Worm (Caenorhabditis elegans) whole organism, L1 larva: Measurements from ENCODE around the gene nos-1.
A peak's percentile ranks its signal among the peaks of the same experiment; 100 is the strongest.
"Not testable (repeated sequence)": the region's sequence is repeated elsewhere in the genome, so short reads cannot be mapped to it uniquely, and the experiment has no call there.

Experiments used
- C34B4.2 ChIP-seq: sonication (generic microtip); optimal IDR thresholded peaks from 2 replicates; lab custom pipeline; 2017; ENCODE audit warnings: mild to moderate bottlenecking, missing genetic modification characterization, missing compliant biosample characterization
- Y116A8C.19 ChIP-seq: sonication (generic microtip); optimal IDR thresholded peaks from 2 replicates; lab custom pipeline; 2016; ENCODE audit warnings: missing compliant biosample characterization, missing genetic modification characterization, borderline replicate concordance
- blmp-1 ChIP-seq: fragments of 150-350 bp; optimal IDR thresholded peaks from 2 replicates; lab custom pipeline; 2014; ENCODE audit warnings: missing biosample characterization, missing genetic modification characterization
- ceh-8 ChIP-seq: fragments of 200-800 bp; sonication (Bioruptor generic); optimal IDR thresholded peaks from 2 replicates; lab custom pipeline; 2018; ENCODE audit warnings: mild to moderate bottlenecking, missing genetic modification characterization, moderate library complexity, missing compliant biosample characterization
- ceh-82 ChIP-seq, 3 experiments: fragments of 150-350 bp in 1 of 3; sonication (generic microtip) in 2 of 3; optimal IDR thresholded peaks; 2 replicates each; lab custom pipeline; 2014 to 2017; ENCODE audit warnings: missing biosample characterization in 3 of 3, missing genetic modification characterization in 3 of 3
- ceh-88 ChIP-seq: fragments of 200-800 bp; sonication (Bioruptor generic); IDR thresholded peaks from 2 replicates; pipeline ENCODE4 v1.3.6; 2022; ENCODE audit warnings: missing genetic modification characterization, missing compliant biosample characterization
- dpl-1 ChIP-seq, 3 experiments: fragments of 150-350 bp in 2 of 3; sonication (generic microtip) in 1 of 3; optimal IDR thresholded peaks; 2 replicates each; lab custom pipeline; 2014 to 2017; ENCODE audit warnings: missing biosample characterization in 3 of 3, missing genetic modification characterization in 3 of 3, missing genetic modification reagents in 3 of 3
- dsc-1 ChIP-seq: sonication (generic microtip); optimal IDR thresholded peaks from 2 replicates; lab custom pipeline; 2016; ENCODE audit warnings: mild to moderate bottlenecking, missing genetic modification characterization, missing compliant biosample characterization
- efl-1 ChIP-seq, 4 experiments: fragments of 150-350 bp; optimal IDR thresholded peaks in 3 of 4; peaks in 1 of 4; 1 replicate in 1 of 4; 2 replicates in 3 of 4; lab custom pipeline; 2014; ENCODE audit warnings: missing biosample characterization in 2 of 4, missing genetic modification characterization in 2 of 4, missing genetic modification reagents in 2 of 4
- egl-27 ChIP-seq, 2 experiments: fragments of 150-350 bp in 1 of 2; sonication (generic microtip); optimal IDR thresholded peaks; 3 replicates each; lab custom pipeline; 2017 to 2018; ENCODE audit warnings: missing biosample characterization in 2 of 2, missing genetic modification characterization in 2 of 2, missing genetic modification reagents in 2 of 2
- elt-2 ChIP-seq: sonication (generic microtip); optimal IDR thresholded peaks from 2 replicates; lab custom pipeline; 2016; ENCODE audit warnings: missing genetic modification characterization, mild to moderate bottlenecking, inconsistent platforms, missing compliant biosample characterization, missing genetic modification reagents
- elt-3 ChIP-seq, 6 experiments: fragments of 150-350 bp in 1 of 6; sonication (generic microtip); optimal IDR thresholded peaks; 2 replicates each; lab custom pipeline; 2017 to 2018; ENCODE audit warnings: missing biosample characterization in 6 of 6, missing genetic modification characterization in 6 of 6, inconsistent platforms in 1 of 6
- fkh-8 ChIP-seq: sonication (generic microtip); optimal IDR thresholded peaks from 2 replicates; lab custom pipeline; 2016; ENCODE audit warnings: mild to moderate bottlenecking, missing genetic modification characterization, missing compliant biosample characterization
- fos-1 ChIP-seq: fragments of 150-350 bp; optimal IDR thresholded peaks from 2 replicates; lab custom pipeline; 2014; ENCODE audit warnings: missing biosample characterization, missing genetic modification characterization
- lin-14 ChIP-seq: fragments of 200-800 bp; sonication (Bioruptor generic); optimal IDR thresholded peaks from 2 replicates; lab custom pipeline; 2018; ENCODE audit warnings: mild to moderate bottlenecking, missing genetic modification characterization, moderate library complexity, missing compliant biosample characterization
- lin-35 ChIP-seq, 2 experiments: fragments of 150-350 bp; optimal IDR thresholded peaks; 2 replicates each; lab custom pipeline; 2014; ENCODE audit warnings: missing biosample characterization in 2 of 2, missing genetic modification characterization in 2 of 2, missing genetic modification reagents in 2 of 2
- lsy-2 ChIP-seq, 2 experiments: fragments of 150-350 bp; optimal IDR thresholded peaks; 2 replicates each; lab custom pipeline; 2014; ENCODE audit warnings: missing biosample characterization in 2 of 2, missing genetic modification characterization in 2 of 2
- mab-9 ChIP-seq: fragments of 200-800 bp; sonication (Bioruptor generic); IDR thresholded peaks from 2 replicates; pipeline ENCODE4 v1.3.6; 2022; ENCODE audit warnings: missing genetic modification reagents, missing genetic modification characterization, missing compliant biosample characterization
- mef-2 ChIP-seq: fragments of 150-350 bp; optimal IDR thresholded peaks from 2 replicates; lab custom pipeline; 2014; ENCODE audit warnings: missing biosample characterization, missing genetic modification characterization
- mep-1 ChIP-seq: fragments of 150-350 bp; optimal IDR thresholded peaks from 2 replicates; lab custom pipeline; 2014; ENCODE audit warnings: missing biosample characterization, missing genetic modification characterization
- nhr-20 ChIP-seq: sonication (generic microtip); optimal IDR thresholded peaks from 2 replicates; lab custom pipeline; 2016; ENCODE audit warnings: mild to moderate bottlenecking, missing genetic modification characterization, missing compliant biosample characterization
- nhr-47 ChIP-seq: sonication (generic microtip); optimal IDR thresholded peaks from 2 replicates; lab custom pipeline; 2016; ENCODE audit warnings: mild to moderate bottlenecking, missing genetic modification characterization, moderate library complexity, missing compliant biosample characterization
- nhr-71 ChIP-seq: sonication (generic microtip); optimal IDR thresholded peaks from 2 replicates; lab custom pipeline; 2016; ENCODE audit warnings: mild to moderate bottlenecking, missing genetic modification characterization, moderate library complexity, missing compliant biosample characterization
- nhr-77 ChIP-seq: fragments of 150-350 bp; optimal IDR thresholded peaks from 2 replicates; lab custom pipeline; 2014; ENCODE audit warnings: missing biosample characterization, missing genetic modification characterization
- nhr-90 ChIP-seq: sonication (generic microtip); optimal IDR thresholded peaks from 2 replicates; lab custom pipeline; 2016; ENCODE audit warnings: mild to moderate bottlenecking, missing genetic modification characterization, missing compliant biosample characterization; ENCODE audit not compliant: poor library complexity
- snu-23 ChIP-seq: sonication (generic microtip); optimal IDR thresholded peaks from 2 replicates; lab custom pipeline; 2016; ENCODE audit warnings: missing genetic modification characterization, missing compliant biosample characterization
- sox-4 ChIP-seq: sonication (generic microtip); optimal IDR thresholded peaks from 2 replicates; lab custom pipeline; 2016; ENCODE audit warnings: missing genetic modification characterization, missing compliant biosample characterization
- tbx-2 ChIP-seq: sonication (generic microtip); optimal IDR thresholded peaks from 2 replicates; lab custom pipeline; 2016; ENCODE audit warnings: missing genetic modification characterization, missing compliant biosample characterization
- unc-62 ChIP-seq: fragments of 150-350 bp; optimal IDR thresholded peaks from 2 replicates; lab custom pipeline; 2014; ENCODE audit warnings: missing biosample characterization, missing genetic modification reagents, missing genetic modification characterization
- unc-98 ChIP-seq: fragments of 200-800 bp; sonication (Bioruptor generic); IDR thresholded peaks from 2 replicates; pipeline ENCODE4 v1.3.6; 2022; ENCODE audit warnings: missing genetic modification characterization, missing compliant biosample characterization
- vab-15 ChIP-seq: sonication (generic microtip); optimal IDR thresholded peaks from 2 replicates; lab custom pipeline; 2017; ENCODE audit warnings: missing genotype, mild to moderate bottlenecking, missing genetic modification characterization, missing compliant biosample characterization
- zag-1 ChIP-seq: fragments of 150-350 bp; optimal IDR thresholded peaks from 2 replicates; lab custom pipeline; 2014; ENCODE audit warnings: missing biosample characterization, missing genetic modification characterization
- ztf-11 ChIP-seq, 2 experiments: sonication (generic microtip); optimal IDR thresholded peaks; 2 replicates each; lab custom pipeline; 2016 to 2017; ENCODE audit warnings: missing genetic modification characterization in 2 of 2, missing biosample characterization in 1 of 2, missing compliant biosample characterization in 1 of 2
- ztf-4 ChIP-seq: fragments of 150-350 bp; optimal IDR thresholded peaks from 2 replicates; lab custom pipeline; 2014; ENCODE audit warnings: missing biosample characterization, missing genetic modification characterization

The nos-1 gene

ce11 chrII:10947317-10947716 lies 5.6 kb downstream of the nos-1 start, which contains the start of the genes tceb-3 and gskl-1:
Gene tceb-3, minus strand, starts transcription at chrII:10947417.
Gene gskl-1, plus strand, starts transcription at chrII:10947559.
- TF ChIP-seq zag-1 (tag; lab: Kevin White, UChicago) = no peak
- TF ChIP-seq ztf-11 (tag; optimal IDR thresholded peaks at IDR 0.05; lab: Kevin White, UChicago) = no peak
- no peak for TF ChIP-seq ztf-4
- TF ChIP-seq, all 84 proteins: peak for 0

DNA sequence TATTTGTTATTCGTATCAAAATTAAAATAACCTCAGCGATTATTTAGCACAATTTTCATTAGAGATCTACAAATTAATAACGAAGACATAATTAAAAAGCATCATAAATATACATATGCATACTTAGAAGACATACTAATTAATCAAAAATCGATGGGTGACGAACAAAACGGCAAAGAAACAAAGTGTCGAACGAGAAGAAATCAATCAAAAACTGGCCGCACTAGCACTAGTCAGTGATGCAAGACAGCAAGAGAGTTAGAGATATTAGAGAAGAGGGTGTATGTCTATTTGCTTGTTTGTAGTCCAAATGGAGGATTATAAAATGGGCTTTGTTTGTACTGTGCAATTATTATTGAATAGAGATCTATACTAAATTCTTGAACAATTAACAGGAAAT lies 6.1 kb downstream of the nos-1 start:
- no peak for TF ChIP-seq vab-15
- no peak for TF ChIP-seq nhr-90 (tag; lab: Kevin White, UChicago)
- peak; percentile 9 for TF ChIP-seq nhr-47
- TF ChIP-seq snu-23 (GFP tag; lab: Kevin White, UChicago) = peak; percentile 31
- peak in 1 of 6 experiments; percentile 4 for TF ChIP-seq elt-3 (tag; optimal IDR thresholded peaks at IDR 0.05; lab: Kevin White, UChicago)
- peak; percentile 28 for TF ChIP-seq nhr-20
- peak; percentile 79 for TF ChIP-seq lin-14 (GFP tag; lab: Kevin White, UChicago)
- TF ChIP-seq lin-35 (GFP tag; optimal IDR thresholded peaks at IDR 0.05; lab: Kevin White, UChicago) = peak in 1 of 2 experiments; percentile 7
- no peak for TF ChIP-seq elt-2 (tag; lab: Kevin White, UChicago)
- peak in 1 of 3 experiments; percentile 5 for TF ChIP-seq dpl-1 (GFP tag; optimal IDR thresholded peaks at IDR 0.05; lab: Kevin White, UChicago)
- peak in 1 of 2 experiments; percentile 11 for TF ChIP-seq efl-1 (optimal IDR thresholded peaks at IDR 0.05; lab: Kevin White, UChicago)
- TF ChIP-seq efl-1 (GFP tag; optimal IDR thresholded peaks at IDR 0.05 in 1 of 2; lab: Kevin White, UChicago) = peak; percentile 6 to 83
- peak; percentile 30 for TF ChIP-seq mep-1 (tag; lab: Kevin White, UChicago)
- TF ChIP-seq nhr-77 (tag; lab: Kevin White, UChicago) = peak; percentile 4
- TF ChIP-seq ceh-8 (GFP tag; lab: Kevin White, UChicago) = peak; percentile 2
- peak; percentile 21 for TF ChIP-seq nhr-71 (tag; lab: Kevin White, UChicago)
- TF ChIP-seq lsy-2 (tag; optimal IDR thresholded peaks at IDR 0.05; lab: Kevin White, UChicago) = peak in 1 of 2 experiments; percentile 29
- no peak for TF ChIP-seq ceh-82 (tag; optimal IDR thresholded peaks at IDR 0.05; lab: Kevin White, UChicago)
- TF ChIP-seq blmp-1 (tag; lab: Kevin White, UChicago) = peak; percentile 45
- TF ChIP-seq tbx-2 (tag; lab: Kevin White, UChicago) = peak; percentile 31
- TF ChIP-seq dsc-1 (tag; lab: Kevin White, UChicago) = peak; percentile 81

DNA sequence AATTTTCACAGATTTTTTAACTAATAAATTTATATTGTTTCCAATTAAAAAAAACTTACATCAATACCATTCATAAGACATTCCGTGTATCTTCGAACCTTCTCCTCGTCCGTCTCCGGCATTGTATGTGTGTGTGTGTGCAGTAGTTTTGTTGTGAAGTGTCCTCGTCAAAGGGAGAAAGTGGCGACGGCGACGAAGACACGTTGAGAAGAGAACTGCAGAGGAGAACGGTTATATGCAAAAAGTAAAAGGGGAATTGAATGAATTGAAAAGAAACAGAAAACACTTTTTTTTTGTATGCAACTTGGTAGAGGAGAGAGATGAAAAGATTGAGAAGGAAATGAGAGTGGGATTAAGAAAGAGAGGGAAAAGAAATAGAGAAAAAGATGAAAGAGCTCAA lies 7.5 kb downstream of the nos-1 start:
- no peak for TF ChIP-seq tbx-2 (tag; lab: Kevin White, UChicago)
- TF ChIP-seq mep-1 (tag; lab: Kevin White, UChicago) = no peak
- peak; percentile 34 for TF ChIP-seq lin-14 (GFP tag; lab: Kevin White, UChicago)
- TF ChIP-seq dpl-1 (GFP tag; optimal IDR thresholded peaks at IDR 0.05; lab: Kevin White, UChicago) = no peak
- TF ChIP-seq lsy-2 (tag; optimal IDR thresholded peaks at IDR 0.05; lab: Kevin White, UChicago) = no peak
- no peak for TF ChIP-seq unc-62 (GFP tag; lab: Kevin White, UChicago)
- TF ChIP-seq efl-1 (optimal IDR thresholded peaks at IDR 0.05; lab: Kevin White, UChicago) = peak; percentile 11 to 17
- TF ChIP-seq efl-1 (GFP tag; optimal IDR thresholded peaks at IDR 0.05 in 1 of 2; lab: Kevin White, UChicago) = peak in 1 of 2 experiments; percentile 86
- TF ChIP-seq ceh-88 (GFP tag; lab: Robert Waterston, UW) = no peak
- peak; percentile 84 for TF ChIP-seq blmp-1 (tag; lab: Kevin White, UChicago)
- TF ChIP-seq mef-2 = no peak

DNA sequence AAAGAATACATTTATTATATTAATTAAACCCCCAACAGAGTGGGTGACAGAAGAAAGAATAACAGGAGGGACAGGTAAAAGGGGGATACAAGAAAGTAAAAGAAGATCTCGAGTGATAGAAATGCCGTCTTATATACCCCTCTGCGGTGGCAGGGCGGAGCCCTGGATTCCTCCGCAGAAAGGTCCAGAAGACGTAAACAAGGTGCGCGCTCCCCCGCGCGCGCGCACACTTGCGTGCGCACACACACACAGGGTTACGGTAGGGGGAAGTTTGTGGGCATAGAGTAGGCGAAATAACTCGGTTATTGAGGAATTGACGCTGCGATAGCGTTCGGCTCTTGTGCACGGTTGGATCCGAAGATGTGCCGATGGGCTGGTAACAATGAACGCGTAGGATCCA lies 11.0 kb downstream of the nos-1 start, which contains the start of gene R03D7.15:
R03D7.15 (plus strand) TSS at position 299 of the 400 bp plus-strand sequence.
- not testable (repeated sequence) for TF ChIP-seq sox-4, fos-1, nhr-90 (tag; lab: Kevin White, UChicago)

DNA sequence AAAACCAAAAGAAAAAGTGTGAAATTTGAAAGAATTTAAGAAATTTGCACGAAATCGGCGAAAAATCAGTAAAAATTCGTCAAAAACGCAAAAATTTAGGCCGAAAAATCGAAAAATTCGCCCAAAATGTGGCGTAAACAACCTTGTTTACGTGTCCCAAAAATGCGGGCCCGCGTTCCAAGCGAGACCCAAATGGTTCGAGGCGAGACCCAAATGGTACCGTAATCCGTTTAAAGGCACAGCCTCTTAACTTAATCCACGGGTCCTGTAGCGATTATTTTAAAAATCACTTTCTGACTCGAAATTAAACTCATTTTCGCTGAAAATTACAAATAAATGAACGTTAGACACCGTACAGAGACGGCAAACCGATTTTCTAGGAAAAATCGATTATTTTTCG lies 17.6 kb downstream of the nos-1 start:
- TF ChIP-seq C34B4.2 (tag; lab: Kevin White, UChicago) (no peak), mab-9 (GFP tag; lab: Robert Waterston, UW) (no peak), dsc-1 (tag; lab: Kevin White, UChicago) (no peak), unc-98 (GFP tag; lab: Robert Waterston, UW) (no peak), Y116A8C.19 (tag; lab: Kevin White, UChicago) (no peak), fkh-8 (tag; lab: Kevin White, UChicago) (no peak), egl-27 (tag; optimal IDR thresholded peaks at IDR 0.05; lab: Kevin White, UChicago) (no peak), snu-23 (GFP tag; lab: Kevin White, UChicago) (no peak), ceh-8 (GFP tag; lab: Kevin White, UChicago) (no peak), blmp-1 (tag; lab: Kevin White, UChicago) (no peak)
- TF ChIP-seq, all 84 proteins: peak for 0
